Fruit fly (Drosophila melanogaster) whole organism, adult: Measurements from ENCODE around the gene CG8833.
A peak's percentile ranks its signal among the peaks of the same experiment; 100 is the strongest.

ENCODE experiments used
- CG11617 ChIP-seq: fragments of 200-800 bp; sonication (Bioruptor generic); optimal IDR thresholded peaks from 2 replicates; lab custom pipeline; 2017; ENCODE audit warnings: mild to moderate bottlenecking, missing biosample characterization, missing genetic modification reagents, missing genetic modification characterization
- CG12768 ChIP-seq: fragments of 200-800 bp; sonication (Bioruptor generic); optimal IDR thresholded peaks from 2 replicates; lab custom pipeline; 2017; ENCODE audit warnings: missing biosample characterization, missing genetic modification characterization, mild to moderate bottlenecking, moderate library complexity, missing genetic modification reagents
- CG14711 ChIP-seq: fragments of 200-800 bp; sonication (Bioruptor generic); optimal IDR thresholded peaks from 2 replicates; lab custom pipeline; 2018; ENCODE audit warnings: missing biosample characterization, mild to moderate bottlenecking, missing genetic modification characterization, moderate library complexity
- CG1620 ChIP-seq: fragments of 200-800 bp; sonication (Bioruptor generic); optimal IDR thresholded peaks from 2 replicates; lab custom pipeline; 2016; ENCODE audit warnings: missing biosample characterization, missing genetic modification characterization
- CG33017 ChIP-seq: fragments of 200-800 bp; sonication (Bioruptor generic); optimal IDR thresholded peaks from 2 replicates; lab custom pipeline; 2018; ENCODE audit warnings: missing biosample characterization, mild to moderate bottlenecking, missing genetic modification characterization, moderate library complexity
- CG5204 ChIP-seq: fragments of 200-800 bp; sonication (Bioruptor generic); optimal IDR thresholded peaks from 2 replicates; lab custom pipeline; 2016; ENCODE audit warnings: missing biosample characterization, missing genetic modification characterization
- CG7045 ChIP-seq: fragments of 200-800 bp; sonication (Bioruptor generic); optimal IDR thresholded peaks from 2 replicates; lab custom pipeline; 2017; ENCODE audit warnings: missing biosample characterization, mild to moderate bottlenecking, missing genetic modification characterization
- CG7101 ChIP-seq: fragments of 200-800 bp; sonication (Bioruptor generic); optimal IDR thresholded peaks from 2 replicates; lab custom pipeline; 2018; ENCODE audit warnings: missing biosample characterization, mild to moderate bottlenecking, missing genetic modification characterization, moderate library complexity
- Clk ChIP-seq: fragments of 200-800 bp; sonication (Bioruptor generic); optimal IDR thresholded peaks from 2 replicates; lab custom pipeline; 2017; ENCODE audit warnings: missing biosample characterization, missing genetic modification characterization
- Crg-1 ChIP-seq: fragments of 200-800 bp; sonication (Bioruptor generic); optimal IDR thresholded peaks from 2 replicates; lab custom pipeline; 2016; ENCODE audit warnings: missing biosample characterization, missing genetic modification characterization
- Hr96 ChIP-seq: fragments of 200-800 bp; sonication (Bioruptor generic); optimal IDR thresholded peaks from 2 replicates; lab custom pipeline; 2016; ENCODE audit warnings: missing biosample characterization, missing genetic modification characterization
- Mnt ChIP-seq: fragments of 200-800 bp; sonication (Bioruptor generic); optimal IDR thresholded peaks from 2 replicates; lab custom pipeline; 2016; ENCODE audit warnings: missing biosample characterization, mild to moderate bottlenecking, missing genetic modification characterization
- bab1 ChIP-seq: fragments of 200-800 bp; sonication (Bioruptor generic); optimal IDR thresholded peaks from 3 replicates; lab custom pipeline; 2019; ENCODE audit warnings: missing biosample characterization, mild to moderate bottlenecking, missing genetic modification characterization, moderate library complexity
- cic ChIP-seq: fragments of 200-800 bp; sonication (Bioruptor generic); optimal IDR thresholded peaks from 2 replicates; lab custom pipeline; 2017; ENCODE audit warnings: missing biosample characterization, mild to moderate bottlenecking, missing genetic modification characterization, moderate library complexity
- cnc ChIP-seq, 2 experiments: fragments of >200 bp; optimal IDR thresholded peaks; 2 replicates each; lab custom pipeline; 2017
- kay ChIP-seq: fragments of 200-800 bp; sonication (Bioruptor generic); peaks from one replicate; lab custom pipeline; 2016; ENCODE audit warnings: missing biosample characterization, missing genetic modification characterization, borderline replicate concordance
- ovo ChIP-seq: fragments of 200-800 bp; sonication (Bioruptor generic); optimal IDR thresholded peaks from 2 replicates; lab custom pipeline; 2016; ENCODE audit warnings: missing biosample characterization, missing genetic modification characterization
- pad ChIP-seq: fragments of 200-800 bp; sonication (Bioruptor generic); optimal IDR thresholded peaks from 3 replicates; lab custom pipeline; 2017; ENCODE audit warnings: missing biosample characterization, missing genetic modification characterization, mild to moderate bottlenecking, moderate library complexity, missing genetic modification reagents
- tj ChIP-seq: fragments of 200-800 bp; sonication (Bioruptor generic); optimal IDR thresholded peaks from 3 replicates; lab custom pipeline; 2017; ENCODE audit warnings: missing biosample characterization, mild to moderate bottlenecking, missing genetic modification characterization, moderate library complexity
- toe ChIP-seq: fragments of 200-800 bp; sonication (Bioruptor generic); optimal IDR thresholded peaks from 2 replicates; lab custom pipeline; 2016; ENCODE audit warnings: missing biosample characterization, missing genetic modification characterization

The CG8833 gene

dm6 chr3L:13914573-13914972 lies 14.2 kb downstream of the CG8833 start:
- no peak for TF ChIP-seq toe (GFP tag; lab: Kevin White, UChicago)
- no peak for TF ChIP-seq Mnt (GFP tag; lab: Kevin White, UChicago)
- no peak for TF ChIP-seq CG7045 (GFP tag; lab: Kevin White, UChicago)
- no peak for TF ChIP-seq cnc (optimal IDR thresholded peaks at IDR 0.05; lab: Kevin White, UChicago)
- TF ChIP-seq ovo (GFP tag; lab: Kevin White, UChicago) = no peak
- TF ChIP-seq Crg-1 (GFP tag; lab: Kevin White, UChicago) = no peak
- no peak for TF ChIP-seq CG33017 (tag; lab: Kevin White, UChicago)
- no peak for TF ChIP-seq CG11617
- TF ChIP-seq CG1620 (GFP tag; lab: Kevin White, UChicago) = no peak
- no peak for TF ChIP-seq kay (GFP tag; lab: Kevin White, UChicago)
- no peak for TF ChIP-seq CG12768 (GFP tag; lab: Kevin White, UChicago)
- TF ChIP-seq CG5204 (GFP tag; lab: Kevin White, UChicago) = no peak
- TF ChIP-seq CG7101 (tag; lab: Kevin White, UChicago) = no peak

dm6 chr3L:13912777-13913176 lies 16.0 kb downstream of the CG8833 start:
- no peak for TF ChIP-seq Clk (GFP tag; lab: Kevin White, UChicago)
- TF ChIP-seq pad = no peak
- TF ChIP-seq CG7045 (GFP tag; lab: Kevin White, UChicago) = no peak
- TF ChIP-seq Mnt (GFP tag; lab: Kevin White, UChicago) = no peak
- no peak for TF ChIP-seq CG12768 (GFP tag; lab: Kevin White, UChicago)

dm6 chr3L:13911649-13912260 lies 17.0 kb downstream of the CG8833 start:
- TF ChIP-seq Mnt (GFP tag; lab: Kevin White, UChicago) (no peak), Hr96 (no peak), toe (GFP tag; lab: Kevin White, UChicago) (no peak), tj (GFP tag; lab: Kevin White, UChicago) (no peak), cnc (optimal IDR thresholded peaks at IDR 0.05; lab: Kevin White, UChicago) (no peak), Crg-1 (GFP tag; lab: Kevin White, UChicago) (no peak), CG33017 (tag; lab: Kevin White, UChicago) (no peak), CG14711 (tag; lab: Kevin White, UChicago) (no peak), CG5204 (GFP tag; lab: Kevin White, UChicago) (no peak), bab1 (GFP tag; lab: Kevin White, UChicago) (no peak), CG11617 (no peak), CG7101 (tag; lab: Kevin White, UChicago) (no peak), cic (GFP tag; lab: Kevin White, UChicago) (no peak), Clk (GFP tag; lab: Kevin White, UChicago) (no peak), CG1620 (GFP tag; lab: Kevin White, UChicago) (no peak), CG7045 (GFP tag; lab: Kevin White, UChicago) (no peak), pad (no peak), CG12768 (GFP tag; lab: Kevin White, UChicago) (no peak), kay (GFP tag; lab: Kevin White, UChicago) (no peak)

dm6 chr3L:13905515-13905914 lies 23.3 kb downstream of the CG8833 start:
- TF ChIP-seq CG7045 (GFP tag; lab: Kevin White, UChicago) = peak; percentile 88
- TF ChIP-seq CG1620 (GFP tag; lab: Kevin White, UChicago) = no peak
- peak; percentile 64 for TF ChIP-seq Clk (GFP tag; lab: Kevin White, UChicago)
- TF ChIP-seq CG11617 = peak; percentile 17
- no peak for TF ChIP-seq Crg-1 (GFP tag; lab: Kevin White, UChicago)
- TF ChIP-seq CG14711 (tag; lab: Kevin White, UChicago) = peak; percentile 56
- TF ChIP-seq CG33017 (tag; lab: Kevin White, UChicago) = peak; percentile 58
- TF ChIP-seq CG12768 (GFP tag; lab: Kevin White, UChicago) = peak; percentile 64

- TF ChIP-seq CG5204 (GFP tag; lab: Kevin White, UChicago) (no peak), tj (GFP tag; lab: Kevin White, UChicago) (no peak), CG11617 (no peak), ovo (GFP tag; lab: Kevin White, UChicago) (no peak), toe (GFP tag; lab: Kevin White, UChicago) (no peak), CG33017 (tag; lab: Kevin White, UChicago) (no peak), CG7101 (tag; lab: Kevin White, UChicago) (no peak), cnc (optimal IDR thresholded peaks at IDR 0.05; lab: Kevin White, UChicago) (no peak), Clk (GFP tag; lab: Kevin White, UChicago) (no peak), CG12768 (GFP tag; lab: Kevin White, UChicago) (no peak), Mnt (GFP tag; lab: Kevin White, UChicago) (no peak), pad (no peak), bab1 (GFP tag; lab: Kevin White, UChicago) (no peak), kay (GFP tag; lab: Kevin White, UChicago) (no peak), CG1620 (GFP tag; lab: Kevin White, UChicago) (no peak)
These were observed 24.4 kb downstream of the CG8833 start for dm6 chr3L:13904426-13904825.

- TF ChIP-seq CG12768 (GFP tag; lab: Kevin White, UChicago) (no peak), CG7101 (tag; lab: Kevin White, UChicago) (no peak), Mnt (GFP tag; lab: Kevin White, UChicago) (no peak), Clk (GFP tag; lab: Kevin White, UChicago) (no peak), ovo (GFP tag; lab: Kevin White, UChicago) (no peak), tj (GFP tag; lab: Kevin White, UChicago) (no peak), kay (GFP tag; lab: Kevin White, UChicago) (no peak), cic (GFP tag; lab: Kevin White, UChicago) (no peak), cnc (optimal IDR thresholded peaks at IDR 0.05; lab: Kevin White, UChicago) (no peak), pad (no peak), CG11617 (no peak), Hr96 (no peak), CG7045 (GFP tag; lab: Kevin White, UChicago) (no peak), CG1620 (GFP tag; lab: Kevin White, UChicago) (no peak), CG33017 (tag; lab: Kevin White, UChicago) (no peak), CG5204 (GFP tag; lab: Kevin White, UChicago) (no peak), Crg-1 (GFP tag; lab: Kevin White, UChicago) (no peak), CG14711 (tag; lab: Kevin White, UChicago) (no peak)
These were observed 24.8 kb downstream of the CG8833 start for dm6 chr3L:13904021-13904325.
